Comparison of ENCODE assay signal across 4 fruit fly cellular contexts in the genomic region with DNA sequence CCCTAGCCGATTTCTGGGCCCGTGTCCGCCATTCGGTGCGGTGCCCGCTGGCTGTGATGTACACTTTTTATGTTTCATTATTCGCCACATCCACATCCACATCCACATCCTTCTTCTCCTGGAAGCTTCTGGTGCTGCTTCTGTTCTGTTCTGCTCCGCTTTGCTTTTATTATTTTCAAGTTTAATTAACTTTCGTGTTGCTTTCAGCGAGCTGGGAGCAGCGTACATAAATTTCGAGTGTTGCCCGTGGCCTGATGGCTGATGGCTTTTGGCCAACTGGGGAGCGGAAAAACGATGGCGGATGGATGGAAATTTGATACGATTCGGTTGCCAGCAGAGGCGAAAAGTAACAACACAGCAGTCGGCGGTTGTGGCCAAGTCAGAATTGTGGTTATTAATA.
TF ChIP-seq lines count a peak whose summit lies in the region.

No protein-coding gene starts in this region.

- no peak for TF ChIP-seq CTCF in whole organism, embryonic (GFP tag; optimal IDR thresholded peaks at IDR 0.05; lab: Kevin White, UChicago)

TF ChIP-seq in whole organism, adult, 20 proteins besides CTCF, POLR2A, EP300 and RAD21:
- TF ChIP-seq tj (GFP tag; optimal IDR thresholded peaks at IDR 0.05; lab: Kevin White, UChicago): peak; percentile 8
- TF ChIP-seq Hr96 (GFP tag; optimal IDR thresholded peaks at IDR 0.05; lab: Kevin White, UChicago): no peak

TF ChIP-seq in whole organism, embryonic, 481 proteins besides CTCF, POLR2A, EP300 and RAD21:
- no peak for TF ChIP-seq CG8290 (GFP tag; optimal IDR thresholded peaks at IDR 0.05; lab: Kevin White, UChicago)
- TF ChIP-seq CG8290 (tag; optimal IDR thresholded peaks at IDR 0.05; lab: Kevin White, UChicago): peak in 1 of 2 experiments; percentile 28
- peak; percentile 39 for TF ChIP-seq CG13894 (tag; optimal IDR thresholded peaks at IDR 0.05; lab: Kevin White, UChicago)
- peak; percentile 74 for TF ChIP-seq Med (GFP tag; lab: Kevin White, UChicago)
- TF ChIP-seq Awh (GFP tag; IDR thresholded peaks at IDR 0.05; lab: Robert Waterston, UW): no peak
- peak; percentile 40 for TF ChIP-seq sob (GFP tag; IDR thresholded peaks at IDR 0.05; lab: Robert Waterston, UW)
TF ChIP-seq in whole organism, embryonic: peak in this region for 4.

TF ChIP-seq in whole organism, prepupa, 60 proteins besides CTCF, POLR2A, EP300 and RAD21:
- TF ChIP-seq CG6854 (GFP tag; optimal IDR thresholded peaks at IDR 0.05; lab: Kevin White, UChicago) (peak; percentile 63), CG6808 (GFP tag; optimal IDR thresholded peaks at IDR 0.05; lab: Kevin White, UChicago) (peak; percentile 4), Blimp-1 (GFP tag; optimal IDR thresholded peaks at IDR 0.05; lab: Kevin White, UChicago) (no peak), dsx (GFP tag; optimal IDR thresholded peaks at IDR 0.05; lab: Kevin White, UChicago; ENCODE audit: poor library complexity, severe bottlenecking) (peak; percentile 7)

TF ChIP-seq in whole organism, wandering third instar larva, 38 proteins besides CTCF, POLR2A, EP300 and RAD21:
- TF ChIP-seq CrebA (GFP tag; optimal IDR thresholded peaks at IDR 0.05; lab: Kevin White, UChicago; ENCODE audit: borderline replicate concordance) (peak; percentile 30), foxo (GFP tag; optimal IDR thresholded peaks at IDR 0.05; lab: Kevin White, UChicago) (no peak), Vsx2 (GFP tag; optimal IDR thresholded peaks at IDR 0.05; lab: Kevin White, UChicago; ENCODE audit: partially characterized antibody) (no peak), Dif (GFP tag; optimal IDR thresholded peaks at IDR 0.05; lab: Kevin White, UChicago; ENCODE audit: partially characterized antibody) (peak; percentile 22), psq (GFP tag; optimal IDR thresholded peaks at IDR 0.05; lab: Kevin White, UChicago) (peak; percentile 19), Abd-B (GFP tag; optimal IDR thresholded peaks at IDR 0.05; lab: Kevin White, UChicago) (no peak), rgr (GFP tag; optimal IDR thresholded peaks at IDR 0.05; lab: Kevin White, UChicago) (no peak), Rel (GFP tag; optimal IDR thresholded peaks at IDR 0.05; lab: Kevin White, UChicago) (peak; percentile 22), Rel (tag; optimal IDR thresholded peaks at IDR 0.05; lab: Kevin White, UChicago) (no peak)
